Worm (Caenorhabditis elegans): ENCODE results near the gene nlp-67.

DNA sequence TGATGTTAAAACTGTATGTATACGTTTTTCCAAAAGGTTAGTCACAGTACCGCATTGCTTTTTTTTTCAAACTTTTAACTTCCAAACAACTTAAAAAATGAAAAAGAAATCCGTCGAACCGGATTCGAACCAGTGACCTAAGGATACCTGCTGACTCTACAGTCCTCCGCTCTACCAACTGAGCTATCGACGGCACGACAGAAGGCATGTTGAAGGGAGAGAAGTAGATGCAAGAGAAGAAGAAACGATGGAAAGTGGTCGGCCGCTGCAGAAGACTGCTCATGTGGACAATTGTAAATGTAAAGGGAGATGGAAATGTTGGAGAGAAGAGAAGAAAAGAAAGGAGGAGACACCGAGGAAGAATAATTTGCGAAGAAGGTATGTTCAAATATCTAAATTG is 25.5 kb downstream of the nlp-67 start:
- TF ChIP-seq ama-1 (optimal IDR thresholded peaks at IDR 0.05) (no peak), aly-1 (tag; optimal IDR thresholded peaks at IDR 0.05) (peak; percentile 85), tbx-37 (GFP tag; conservative IDR thresholded peaks at IDR 0.05) (peak; percentile 88), pes-1 (GFP tag; IDR thresholded peaks at IDR 0.05) (peak; percentile 93), F13C5.2 (tag; optimal IDR thresholded peaks at IDR 0.05) (peak; percentile 90)

Measured in whole organism, early embryonic.